Worm (Caenorhabditis elegans): Measurements from ENCODE around the gene Y66H1A.8.

ce11 chrIV:454816-455215, at the start of gene Y66H1A.8, which contains the start of gene M04G7.5:
- TF ChIP-seq duxl-1 (tag; optimal IDR thresholded peaks at IDR 0.05; ENCODE audit: poor library complexity) (no peak), tra-1 (GFP tag; IDR thresholded peaks at IDR 0.05) (no peak), nhr-11 (tag; optimal IDR thresholded peaks at IDR 0.05) (no peak), ceh-82 (tag; optimal IDR thresholded peaks at IDR 0.05) (no peak), F37D6.2 (tag; optimal IDR thresholded peaks at IDR 0.05) (no peak), nhr-77 (tag; optimal IDR thresholded peaks at IDR 0.05) (no peak), nhr-28 (tag; optimal IDR thresholded peaks at IDR 0.05) (no peak), skn-1 (tag; optimal IDR thresholded peaks at IDR 0.05) (no peak), ZK546.5 (tag; optimal IDR thresholded peaks at IDR 0.05) (no peak), daf-8 (GFP tag; IDR thresholded peaks at IDR 0.05) (no peak), Y5F2A.4 (GFP tag; optimal IDR thresholded peaks at IDR 0.05) (no peak), zag-1 (tag; optimal IDR thresholded peaks at IDR 0.05) (no peak)
